Fruit fly (Drosophila melanogaster) whole organism: ENCODE data around the gene CG44303.

Experiments
- CG8478 ChIP-seq: fragments of >200 bp; optimal IDR thresholded peaks from 2 replicates; lab custom pipeline; 2018; ENCODE audit warnings: inconsistent platforms
- Dll ChIP-seq: fragments of >200 bp; optimal IDR thresholded peaks from 2 replicates; lab custom pipeline; 2017
- EcR ChIP-seq, 2 experiments: fragments of >200 bp; optimal IDR thresholded peaks; 2 replicates each; lab custom pipeline; 2017; ENCODE audit warnings: missing biosample characterization in 2 of 2, missing genetic modification characterization in 2 of 2, missing genetic modification reagents in 2 of 2
- pan ChIP-seq: fragments of >200 bp; optimal IDR thresholded peaks from 2 replicates; lab custom pipeline; 2017
- psq ChIP-seq: fragments of >200 bp; optimal IDR thresholded peaks from 2 replicates; lab custom pipeline; 2017
- usp ChIP-seq: fragments of >200 bp; optimal IDR thresholded peaks from 2 replicates; lab custom pipeline; 2017; ENCODE audit warnings: missing biosample characterization, missing genetic modification characterization, mixed read lengths

DNA sequence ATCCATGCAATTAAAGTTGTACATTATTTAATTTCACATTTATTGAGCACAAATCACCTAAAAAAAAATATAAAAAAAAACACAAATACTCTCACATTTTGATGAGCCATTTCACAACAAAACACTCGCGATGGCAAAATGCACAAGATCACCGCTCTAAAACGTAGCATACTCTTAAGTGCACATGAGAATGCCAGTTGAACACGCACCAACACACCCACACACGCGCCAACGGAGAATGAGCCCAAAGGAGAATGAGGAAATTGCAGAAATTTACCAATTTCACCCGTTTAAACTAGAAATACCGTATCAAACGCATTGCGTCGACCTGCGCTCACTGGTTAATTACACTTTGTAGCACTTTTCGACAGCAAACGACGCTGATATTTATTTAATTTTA lies 27.3 kb downstream of the CG44303 start:
- TF ChIP-seq usp (GFP tag; lab: Kevin White, UChicago), result no peak
- no peak for TF ChIP-seq Dll (lab: Kevin White, UChicago)
- no peak for TF ChIP-seq CG8478 (lab: Kevin White, UChicago)
- TF ChIP-seq pan (lab: Kevin White, UChicago), result no peak
- TF ChIP-seq psq (lab: Kevin White, UChicago), result no peak
- no peak for TF ChIP-seq EcR (GFP tag; optimal IDR thresholded peaks at IDR 0.05; lab: Kevin White, UChicago)
